Worm (Caenorhabditis elegans) whole organism, L4/young adult: ENCODE data around the gene enpl-1.

Experiments
- W03F9.2 ChIP-seq: fragments of 150-350 bp; optimal IDR thresholded peaks from 2 replicates; lab custom pipeline; 2014; ENCODE audit warnings: missing biosample characterization, missing genetic modification characterization
- dao-5 ChIP-seq: sonication (generic microtip); optimal IDR thresholded peaks from 2 replicates; lab custom pipeline; 2016; ENCODE audit warnings: missing genotype, missing genetic modification characterization, moderate library complexity, missing compliant biosample characterization
- him-1 ChIP-seq: sonication (generic microtip); optimal IDR thresholded peaks from 2 replicates; lab custom pipeline; 2016; ENCODE audit warnings: missing genotype, missing genetic modification reagents, missing genetic modification characterization, missing compliant biosample characterization

Gene enpl-1

DNA sequence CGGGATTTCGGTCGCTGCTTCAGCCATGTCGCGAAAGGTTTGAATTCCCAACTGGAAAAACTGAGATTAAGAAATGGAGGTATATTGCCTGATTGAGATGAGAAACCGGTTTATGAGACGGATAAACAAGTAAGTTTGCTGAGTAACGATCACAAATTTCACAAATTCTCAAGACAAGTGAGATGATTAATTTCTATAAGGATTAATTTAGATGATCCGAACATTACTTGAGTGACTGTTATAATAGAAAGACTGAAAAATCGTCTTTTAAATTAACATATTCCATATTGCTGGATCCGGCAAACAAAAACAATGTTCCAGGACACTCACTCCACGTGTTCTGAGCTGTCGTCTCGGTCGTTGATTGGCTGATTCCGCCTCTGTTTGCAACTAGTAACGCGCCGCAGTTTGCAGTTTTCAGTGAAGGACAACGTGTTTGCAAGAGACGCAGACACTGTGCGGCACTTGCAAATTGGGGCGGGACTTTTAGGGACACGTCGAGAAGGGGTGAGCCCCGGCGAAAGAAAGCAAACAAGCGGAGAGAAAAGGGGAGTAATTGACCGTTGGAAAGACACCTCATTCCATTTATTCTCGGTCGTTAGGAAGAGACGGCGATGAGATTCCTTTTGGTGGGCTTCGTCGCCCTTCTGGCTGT, at the start of gene enpl-1, which contains the start of gene imp-2:
Gene enpl-1, plus strand, starts transcription at position 462 of the 655 bp plus-strand sequence.
Gene imp-2, minus strand, starts transcription at position 51 of the 655 bp plus-strand sequence.
- no peak for TF ChIP-seq him-1 (tag; lab: Kevin White, UChicago)
- TF ChIP-seq W03F9.2 = peak; percentile 45

DNA sequence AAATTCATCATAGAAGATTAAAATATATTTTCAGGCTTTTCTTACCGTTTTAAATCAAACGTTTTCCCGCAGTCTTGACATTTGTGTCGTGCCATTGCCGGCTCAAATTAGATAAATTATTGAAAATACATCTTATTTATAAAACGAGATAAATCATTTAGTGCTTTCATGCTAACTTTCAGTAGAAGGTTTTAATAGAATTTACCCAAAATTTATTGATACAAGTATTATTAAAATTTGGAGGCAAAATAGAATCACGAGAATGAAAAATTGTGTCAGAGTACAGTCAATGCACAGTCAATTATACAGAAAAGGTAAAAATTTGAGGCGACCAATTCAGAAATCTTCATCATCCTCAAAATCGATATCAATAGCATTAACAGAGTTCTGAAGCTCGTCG, 40.6 kb upstream of the enpl-1 start, which contains the start of gene Y5F2A.4:
Gene Y5F2A.4, minus strand, starts transcription at position 101 of the 400 bp plus-strand sequence.
- no peak for TF ChIP-seq him-1 (tag; lab: Kevin White, UChicago)
- TF ChIP-seq dao-5 = no peak
- no peak for TF ChIP-seq W03F9.2

DNA sequence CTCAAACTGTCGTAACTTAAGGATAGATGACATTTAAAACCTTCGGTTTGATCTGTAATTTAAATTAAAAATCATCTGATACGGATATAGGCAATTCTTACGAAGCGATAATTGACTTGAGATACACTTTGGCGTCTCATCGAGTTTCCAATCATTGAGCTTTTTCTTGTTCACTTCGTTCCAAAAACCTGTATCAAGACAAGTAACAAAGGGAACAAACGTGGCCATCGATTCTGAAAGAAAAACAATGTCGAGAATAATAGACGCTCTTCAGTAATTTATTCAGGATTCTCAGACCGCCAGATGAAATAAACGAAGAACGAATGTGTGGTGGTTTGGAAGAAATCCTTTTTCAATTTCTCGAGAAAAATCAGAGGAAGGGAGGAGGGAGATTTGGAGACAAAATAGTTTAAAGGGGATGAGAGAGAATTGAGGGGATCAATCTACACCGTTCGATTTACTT, 38.2 kb upstream of the enpl-1 start, which contains the start of gene atg-7:
Gene atg-7, minus strand, starts transcription at position 233 of the 463 bp plus-strand sequence.
- TF ChIP-seq dao-5 (no peak), him-1 (tag; lab: Kevin White, UChicago) (no peak), W03F9.2 (no peak)

DNA sequence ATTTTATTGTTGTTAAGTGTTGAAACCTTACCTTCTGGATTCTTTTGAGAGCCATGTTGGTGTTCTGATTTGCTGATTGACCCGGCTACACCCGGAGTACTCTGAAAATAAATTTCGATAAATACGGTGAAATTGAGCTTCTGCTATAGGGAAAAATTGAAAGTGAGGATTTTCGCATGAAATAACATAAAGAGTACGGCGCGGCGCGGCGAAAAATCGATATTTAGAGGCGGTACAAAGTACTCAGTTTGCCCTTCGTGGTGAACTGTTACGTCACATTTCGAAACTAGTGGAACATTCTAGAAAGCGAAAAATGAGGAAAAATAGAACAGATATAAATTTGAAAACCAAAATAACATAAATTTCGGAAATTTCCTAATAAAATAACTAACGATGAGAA, 36.9 kb upstream of the enpl-1 start, which contains the start of gene let-70:
Gene let-70, minus strand, starts transcription at position 101 of the 400 bp plus-strand sequence.
- TF ChIP-seq him-1 (tag; lab: Kevin White, UChicago) = no peak
- TF ChIP-seq W03F9.2 = no peak
- no peak for TF ChIP-seq dao-5

DNA sequence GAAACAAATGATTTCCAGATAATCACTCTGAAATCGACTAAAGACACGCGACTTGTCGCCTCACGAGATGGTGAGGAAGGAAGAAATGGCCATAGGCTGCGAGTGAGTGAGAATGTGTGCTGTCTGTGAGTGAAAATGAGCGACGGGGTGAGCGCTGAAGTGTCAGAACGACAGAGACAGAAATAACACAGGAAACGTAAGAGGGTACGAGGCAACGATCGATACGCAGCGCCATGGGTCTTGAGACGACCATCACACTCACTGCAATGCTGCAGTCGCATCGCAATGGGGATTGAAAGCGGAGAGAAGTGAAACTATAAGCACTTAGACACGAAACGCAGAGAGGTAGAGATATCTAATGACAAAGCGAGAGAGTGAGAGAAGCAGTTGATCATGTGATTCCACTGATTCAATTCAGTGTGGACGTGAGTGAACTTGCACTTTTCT, 36.3 kb upstream of the enpl-1 start:
- TF ChIP-seq him-1 (tag; lab: Kevin White, UChicago) = peak; percentile 90
- peak; percentile 52 for TF ChIP-seq dao-5
- TF ChIP-seq W03F9.2 = peak; percentile 70

DNA sequence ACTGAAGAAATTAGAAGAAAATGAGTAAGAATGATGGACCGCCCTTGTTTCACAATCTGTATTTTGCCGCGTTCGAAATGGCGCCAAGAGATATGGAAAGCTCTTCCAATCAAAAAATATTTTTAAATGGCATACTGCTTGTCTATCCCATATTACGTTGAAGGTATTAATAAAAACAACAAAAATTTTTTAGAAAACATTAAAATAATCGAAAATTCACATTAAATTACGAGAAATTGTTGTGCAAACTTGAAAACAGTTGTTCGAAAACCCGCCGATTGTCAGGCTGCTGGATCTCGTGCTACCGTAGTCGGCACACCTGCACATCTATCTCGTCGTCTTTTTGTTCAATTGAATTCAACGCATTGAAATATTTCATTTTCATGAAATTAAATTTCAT, 35.5 kb upstream of the enpl-1 start, which contains the start of gene klc-1:
Gene klc-1, plus strand, starts transcription at position 127 of the 400 bp plus-strand sequence.
- TF ChIP-seq dao-5 = no peak
- no peak for TF ChIP-seq him-1 (tag; lab: Kevin White, UChicago)
- TF ChIP-seq W03F9.2 = no peak

DNA sequence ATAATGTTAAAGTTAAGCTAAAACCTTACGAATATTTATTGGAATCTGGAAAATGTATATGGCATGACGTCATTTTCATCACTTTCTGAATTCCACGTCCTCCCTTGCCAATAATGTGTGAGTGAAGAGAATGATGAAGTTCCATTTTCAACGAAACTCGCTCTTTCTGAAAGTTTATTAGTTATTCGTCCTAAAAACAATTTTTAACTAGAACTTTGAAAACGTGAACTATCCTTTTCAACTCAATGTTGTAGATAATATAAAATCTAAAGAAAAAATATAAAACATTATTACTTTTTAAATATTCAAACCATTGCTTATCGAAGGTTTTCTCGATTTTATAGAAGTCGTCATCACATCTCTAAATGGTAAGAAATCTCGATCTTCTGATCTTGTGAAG, 29.6 kb upstream of the enpl-1 start, which contains the start of gene M7.7:
Gene M7.7, plus strand, starts transcription at position 301 of the 400 bp plus-strand sequence.
- TF ChIP-seq W03F9.2 (no peak), him-1 (tag; lab: Kevin White, UChicago) (no peak), dao-5 (no peak)

DNA sequence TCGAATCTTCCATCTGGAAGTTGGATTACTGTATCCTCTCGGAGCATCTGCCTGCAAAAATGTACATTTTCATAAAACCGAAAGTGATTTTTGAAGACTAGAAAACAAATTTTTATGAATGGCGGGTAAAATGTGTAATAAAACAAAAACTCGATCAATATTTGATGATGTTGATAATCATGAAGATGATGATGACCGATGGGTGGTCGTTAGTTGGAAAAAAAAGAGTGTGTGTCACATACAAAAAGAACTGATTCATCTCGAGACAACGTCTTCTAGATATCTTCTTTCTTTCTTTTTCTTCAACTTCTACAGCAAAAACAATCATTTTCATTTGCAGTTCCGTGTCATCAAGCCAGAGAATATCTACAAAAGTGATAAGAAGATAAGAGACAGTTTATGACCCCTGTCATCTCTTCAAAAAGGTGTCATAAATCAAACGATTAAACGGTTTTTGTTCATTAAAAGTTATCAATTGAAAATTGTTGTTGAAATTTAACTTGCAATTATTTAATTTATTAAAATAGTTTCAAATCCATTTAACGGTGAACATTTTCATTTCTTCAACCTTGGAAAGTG, 26.5 kb upstream of the enpl-1 start, which contains the start of gene bcc-1:
Gene bcc-1, minus strand, starts transcription at position 51 of the 579 bp plus-strand sequence.
- TF ChIP-seq W03F9.2 (no peak), dao-5 (no peak), him-1 (tag; lab: Kevin White, UChicago) (no peak)

DNA sequence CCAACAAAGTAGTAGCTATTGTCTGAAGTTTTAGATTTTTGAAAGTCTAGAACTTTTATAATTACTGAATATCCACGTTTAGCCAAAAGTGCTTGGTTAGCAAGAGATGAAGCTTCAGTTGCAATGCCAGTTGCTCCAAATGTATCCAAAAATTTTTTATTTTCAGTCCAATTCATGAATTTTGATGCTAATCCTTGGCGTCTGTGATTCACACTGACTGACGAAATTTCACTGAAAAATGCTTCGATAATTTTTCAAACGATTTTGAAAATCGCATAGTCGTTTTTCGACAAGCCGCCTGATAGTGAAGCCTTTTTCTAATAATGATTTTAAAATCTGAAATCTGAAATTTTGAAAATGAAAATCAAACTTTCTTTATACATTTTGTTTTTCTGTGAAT, 25.0 kb upstream of the enpl-1 start:
- TF ChIP-seq him-1 (tag; lab: Kevin White, UChicago) (no peak), dao-5 (no peak), W03F9.2 (no peak)

DNA sequence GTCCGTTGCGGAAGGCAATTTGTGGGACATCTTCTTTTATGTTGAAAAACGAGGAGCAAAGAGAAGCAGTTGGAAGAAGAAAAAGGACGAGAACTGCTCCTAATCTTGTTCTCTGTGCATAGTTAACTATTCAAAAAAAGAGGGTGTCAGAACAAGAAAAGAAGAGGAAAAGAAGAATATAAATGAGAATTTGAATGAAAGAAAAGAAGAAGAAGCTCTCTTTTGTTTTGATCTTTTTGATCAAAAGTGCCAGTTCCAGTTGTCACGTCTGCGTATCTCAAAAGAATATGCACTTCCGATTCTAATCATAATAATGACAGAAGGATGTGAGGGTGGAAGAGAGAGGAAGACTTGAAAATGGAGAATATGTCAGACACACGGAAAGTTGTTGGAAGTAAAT, 24.1 kb upstream of the enpl-1 start, which contains the start of gene M7.8:
Gene M7.8, minus strand, starts transcription at position 112 of the 400 bp plus-strand sequence.
- TF ChIP-seq him-1 (tag; lab: Kevin White, UChicago) (no peak), W03F9.2 (no peak), dao-5 (no peak)

DNA sequence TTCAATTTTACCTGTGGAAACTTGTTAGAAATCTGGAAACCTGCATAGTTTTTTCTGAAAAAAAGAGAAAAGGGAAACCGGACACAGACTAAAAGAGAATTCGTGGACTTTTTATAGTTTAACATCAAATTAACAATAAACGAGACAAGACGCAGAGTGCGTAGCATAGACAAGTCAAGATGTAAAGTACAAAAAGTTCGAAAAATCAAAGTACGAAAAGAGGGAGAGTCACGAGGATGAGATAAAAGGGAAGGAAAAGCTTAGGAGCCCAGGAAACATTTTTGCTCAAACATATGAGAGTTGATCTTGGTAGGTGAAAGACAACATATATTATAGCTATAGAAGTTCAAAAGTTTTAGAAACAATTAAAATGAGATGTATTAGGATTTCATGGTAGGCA, 21.3 kb upstream of the enpl-1 start, which contains the start of gene M7.12:
Gene M7.12, minus strand, starts transcription at position 188 of the 400 bp plus-strand sequence.
- no peak for TF ChIP-seq dao-5
- no peak for TF ChIP-seq W03F9.2
- TF ChIP-seq him-1 (tag; lab: Kevin White, UChicago) = no peak

DNA sequence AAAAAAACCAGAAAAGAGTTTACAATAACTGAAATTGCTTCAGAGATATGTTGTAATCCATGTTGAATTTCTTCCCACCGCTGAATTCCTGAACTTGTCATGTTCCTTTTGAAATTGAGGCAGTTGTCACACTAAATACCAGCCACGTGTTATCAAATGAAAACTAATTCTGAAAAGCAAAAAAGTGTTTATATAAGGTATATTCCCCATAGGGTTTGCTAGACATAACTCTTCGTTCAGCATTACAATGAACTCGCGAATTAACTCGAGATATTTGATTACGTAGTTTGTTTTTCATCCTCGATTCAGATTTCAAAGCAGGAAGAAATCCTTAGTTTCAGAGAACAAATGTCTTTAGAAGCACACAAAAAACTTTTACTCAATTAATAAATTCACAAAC, 18.8 kb upstream of the enpl-1 start, which contains the start of gene str-3:
Gene str-3, minus strand, starts transcription at position 101 of the 400 bp plus-strand sequence.
- no peak for TF ChIP-seq dao-5

DNA sequence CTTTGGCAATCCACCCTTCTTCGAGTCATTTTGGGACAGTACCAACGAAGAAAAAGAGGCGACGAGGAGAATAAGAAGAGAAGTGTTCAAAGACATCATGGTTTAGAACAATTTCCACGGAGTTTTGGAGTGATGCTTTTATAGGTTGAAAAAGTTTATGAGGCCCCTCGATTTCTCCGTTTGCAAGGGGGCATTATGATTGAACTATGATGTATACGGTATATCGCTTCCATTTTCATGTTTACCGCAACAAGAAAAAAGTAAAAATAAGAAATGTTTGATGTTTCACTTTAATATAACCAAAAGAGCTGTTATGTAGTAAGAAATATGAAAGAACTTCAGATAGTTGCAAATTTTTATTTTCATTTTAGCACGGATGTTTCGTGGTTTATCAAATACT, 17.7 kb upstream of the enpl-1 start, which contains the start of gene srlf-18:
Gene srlf-18, minus strand, starts transcription at position 101 of the 400 bp plus-strand sequence.
- TF ChIP-seq him-1 (tag; lab: Kevin White, UChicago) = no peak

DNA sequence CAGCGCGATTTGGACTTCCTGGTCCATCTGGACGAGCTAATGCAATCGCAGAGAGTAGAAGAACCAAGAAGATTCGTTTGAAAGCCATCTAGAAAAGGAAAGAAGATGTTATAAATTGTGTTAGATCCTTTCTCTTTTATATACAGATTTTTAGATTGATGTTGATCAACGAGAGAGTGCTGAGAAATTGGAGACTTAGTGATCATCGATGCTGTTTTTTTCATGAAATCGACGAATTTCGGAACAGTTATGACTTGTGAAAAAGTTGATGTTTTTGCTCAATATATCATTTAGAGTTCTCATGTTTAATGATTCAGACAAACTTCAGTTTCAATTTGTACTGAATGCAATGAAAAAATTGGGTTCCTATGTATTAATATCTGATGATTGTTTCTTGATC, 16.5 kb upstream of the enpl-1 start, which contains the start of gene srlf-17:
Gene srlf-17, minus strand, starts transcription at position 101 of the 400 bp plus-strand sequence.
- TF ChIP-seq dao-5 = no peak
- no peak for TF ChIP-seq W03F9.2
- no peak for TF ChIP-seq him-1 (tag; lab: Kevin White, UChicago)
